Worm (Caenorhabditis elegans): ENCODE measurements around the gene ZK512.7.

The ZK512.7 gene

DNA sequence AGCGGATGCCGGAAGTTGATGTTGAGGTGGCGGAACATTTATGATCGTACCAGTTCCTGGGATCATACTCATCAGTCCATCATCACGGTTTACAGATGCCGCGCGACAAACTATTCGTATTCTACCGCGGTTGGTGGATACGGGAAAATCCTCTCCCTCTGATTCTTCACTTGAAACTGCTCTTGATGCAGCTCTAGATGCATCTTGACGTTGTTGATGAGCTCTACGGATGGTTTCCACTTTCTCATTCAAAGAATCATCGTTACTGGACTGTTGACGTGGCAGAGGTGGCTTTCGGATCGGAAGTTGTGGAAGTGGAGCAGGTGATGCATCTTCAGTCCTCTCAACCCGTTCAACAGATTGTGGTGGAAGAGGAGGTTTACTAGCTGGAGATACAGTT is 10.6 kb upstream of the ZK512.7 start:
- no peak for TF ChIP-seq daf-12 (tag; optimal IDR thresholded peaks at IDR 0.05)
- no peak for TF ChIP-seq nhr-28 (tag; optimal IDR thresholded peaks at IDR 0.05)
- TF ChIP-seq mml-1 (tag; optimal IDR thresholded peaks at IDR 0.05), result no peak
- TF ChIP-seq mdl-1 (tag; optimal IDR thresholded peaks at IDR 0.05), result no peak
- TF ChIP-seq elt-2 (tag; optimal IDR thresholded peaks at IDR 0.05), result no peak
- TF ChIP-seq aly-2 (tag; optimal IDR thresholded peaks at IDR 0.05), result no peak
- no peak for TF ChIP-seq fkh-10 (GFP tag; optimal IDR thresholded peaks at IDR 0.05)
- TF ChIP-seq unc-39 (tag; optimal IDR thresholded peaks at IDR 0.05), result no peak
- TF ChIP-seq elt-3 (tag; optimal IDR thresholded peaks at IDR 0.05), result no peak
- no peak for TF ChIP-seq R02D3.7 (tag; optimal IDR thresholded peaks at IDR 0.05)
- no peak for TF ChIP-seq nhr-43 (tag; optimal IDR thresholded peaks at IDR 0.05; ENCODE audit: poor library complexity, severe bottlenecking)
- no peak for TF ChIP-seq ztf-4 (tag; optimal IDR thresholded peaks at IDR 0.05)
- no peak for TF ChIP-seq ceh-9 (tag; optimal IDR thresholded peaks at IDR 0.05)
- no peak for TF ChIP-seq ama-1 (optimal IDR thresholded peaks at IDR 0.05)

- TF ChIP-seq nfya-1 (tag; optimal IDR thresholded peaks at IDR 0.05; ENCODE audit: insufficient read depth) (no peak), jun-1 (tag; optimal IDR thresholded peaks at IDR 0.05) (no peak), ceh-82 (tag; optimal IDR thresholded peaks at IDR 0.05) (no peak), aly-2 (tag; optimal IDR thresholded peaks at IDR 0.05) (no peak), tbx-2 (tag; optimal IDR thresholded peaks at IDR 0.05) (no peak), nhr-67 (tag; optimal IDR thresholded peaks at IDR 0.05) (no peak), daf-12 (tag; optimal IDR thresholded peaks at IDR 0.05) (no peak), lin-39 (tag; optimal IDR thresholded peaks at IDR 0.05) (no peak), ztf-4 (tag; optimal IDR thresholded peaks at IDR 0.05) (no peak), hmg-11 (tag; optimal IDR thresholded peaks at IDR 0.05) (no peak), egl-5 (tag; optimal IDR thresholded peaks at IDR 0.05) (no peak), R02D3.7 (tag; optimal IDR thresholded peaks at IDR 0.05) (no peak), pha-4 (tag; optimal IDR thresholded peaks at IDR 0.05) (no peak), nhr-28 (tag; optimal IDR thresholded peaks at IDR 0.05) (no peak), snpc-4 (tag; optimal IDR thresholded peaks at IDR 0.05) (no peak)
These were observed 7.3 kb upstream of the ZK512.7 start, which contains the start of gene ZK512.8 for ce11 chrIII:9145765-9146164. ZK512.8 (plus strand) TSS chrIII:9146065.

- peak; percentile 52 for TF ChIP-seq pha-4 (tag; optimal IDR thresholded peaks at IDR 0.05)
- no peak for TF ChIP-seq ztf-4 (tag; optimal IDR thresholded peaks at IDR 0.05)
- TF ChIP-seq ceh-9 (tag; optimal IDR thresholded peaks at IDR 0.05), result no peak
- no peak for TF ChIP-seq ceh-28 (tag; optimal IDR thresholded peaks at IDR 0.05)
- TF ChIP-seq nhr-12 (tag; optimal IDR thresholded peaks at IDR 0.05), result no peak
- TF ChIP-seq unc-62 (GFP tag; optimal IDR thresholded peaks at IDR 0.05), result no peak
These were observed 6.4 kb upstream of the ZK512.7 start, which contains the start of the genes ZK512.2 and ZK512.4 for ce11 chrIII:9144744-9145390. ZK512.2 (minus strand) TSS chrIII:9144794. ZK512.4 (plus strand) TSS chrIII:9145340.

DNA sequence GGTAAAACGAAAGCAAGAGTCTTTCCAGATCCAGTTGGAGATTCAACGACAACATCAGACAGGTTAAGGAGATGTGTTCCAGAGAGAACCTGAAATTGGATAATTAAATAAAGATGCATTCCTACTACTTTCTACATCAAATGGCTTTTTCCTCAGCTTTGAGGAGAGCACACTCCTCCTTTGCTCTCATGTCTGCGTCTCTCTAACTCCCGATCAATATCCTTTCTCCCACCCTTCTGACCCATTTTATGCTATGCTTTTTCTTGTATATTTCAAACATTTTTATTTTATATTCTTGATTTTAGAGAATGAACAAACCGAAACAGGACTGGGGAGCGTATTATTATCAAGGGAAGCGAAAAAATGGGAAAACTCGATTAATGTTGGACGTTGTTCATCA is 5.4 kb upstream of the ZK512.7 start, which contains the start of gene ZK512.11:
TSS of gene ZK512.11 (plus strand) at position 301 of the 400 bp plus-strand sequence.
- TF ChIP-seq egl-5 (tag; optimal IDR thresholded peaks at IDR 0.05) (no peak), ceh-28 (tag; optimal IDR thresholded peaks at IDR 0.05) (no peak), skn-1 (tag; optimal IDR thresholded peaks at IDR 0.05) (no peak), elt-3 (tag; optimal IDR thresholded peaks at IDR 0.05) (no peak), mml-1 (tag; optimal IDR thresholded peaks at IDR 0.05) (no peak), eor-1 (tag; optimal IDR thresholded peaks at IDR 0.05) (no peak), lin-39 (tag; optimal IDR thresholded peaks at IDR 0.05) (no peak), tbx-2 (tag; optimal IDR thresholded peaks at IDR 0.05) (no peak), lin-15B (tag; optimal IDR thresholded peaks at IDR 0.05) (no peak), nhr-28 (tag; optimal IDR thresholded peaks at IDR 0.05) (no peak), elt-2 (tag; optimal IDR thresholded peaks at IDR 0.05) (no peak), pha-4 (tag; optimal IDR thresholded peaks at IDR 0.05) (no peak), hmg-11 (tag; optimal IDR thresholded peaks at IDR 0.05) (peak; percentile 7), ZK546.5 (tag; optimal IDR thresholded peaks at IDR 0.05) (no peak), unc-62 (GFP tag; optimal IDR thresholded peaks at IDR 0.05) (no peak), nfya-1 (tag; optimal IDR thresholded peaks at IDR 0.05; ENCODE audit: insufficient read depth) (peak; percentile 11), nhr-25 (tag; optimal IDR thresholded peaks at IDR 0.05) (no peak), elt-1 (tag; optimal IDR thresholded peaks at IDR 0.05) (no peak)

DNA sequence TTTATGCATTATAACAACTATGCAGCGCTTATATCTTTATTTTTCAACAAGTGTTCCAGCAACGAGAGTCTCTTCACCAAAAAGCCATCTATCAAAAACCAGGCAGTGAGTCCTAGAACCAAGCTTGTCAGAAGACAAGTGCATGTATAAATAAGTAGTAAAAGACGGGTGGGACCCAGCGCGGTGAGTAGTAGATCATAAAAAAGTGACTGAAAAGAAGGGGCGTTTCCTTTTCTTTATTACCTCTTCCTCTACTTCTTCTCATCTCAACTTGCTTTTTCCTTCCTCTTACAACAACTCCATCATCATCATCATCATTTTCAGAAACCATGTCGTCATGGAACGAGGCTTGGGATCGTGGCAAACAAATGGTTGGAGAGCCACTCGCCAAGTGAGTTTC is 1.9 kb downstream of the ZK512.7 start, which contains the start of gene eat-4:
TSS of gene eat-4 (plus strand) at position 301 of the 400 bp plus-strand sequence.
- no peak for TF ChIP-seq elt-3 (tag; optimal IDR thresholded peaks at IDR 0.05)
- TF ChIP-seq tbx-2 (tag; optimal IDR thresholded peaks at IDR 0.05), result no peak
- no peak for TF ChIP-seq fos-1 (tag; optimal IDR thresholded peaks at IDR 0.05)
- TF ChIP-seq ceh-9 (tag; optimal IDR thresholded peaks at IDR 0.05), result no peak
- no peak for TF ChIP-seq mml-1 (tag; optimal IDR thresholded peaks at IDR 0.05)
- TF ChIP-seq jun-1 (tag; optimal IDR thresholded peaks at IDR 0.05), result no peak
- no peak for TF ChIP-seq sea-2 (GFP tag; optimal IDR thresholded peaks at IDR 0.05)
- TF ChIP-seq nhr-12 (tag; optimal IDR thresholded peaks at IDR 0.05), result no peak
- TF ChIP-seq R02D3.7 (tag; optimal IDR thresholded peaks at IDR 0.05), result no peak
- TF ChIP-seq skn-1 (tag; optimal IDR thresholded peaks at IDR 0.05), result no peak
- TF ChIP-seq nhr-43 (tag; optimal IDR thresholded peaks at IDR 0.05; ENCODE audit: poor library complexity, severe bottlenecking), result no peak

Data from whole organism, L3 larva.